Worm (Caenorhabditis elegans) whole organism, L4/young adult: ENCODE results near the gene str-118.

Source experiments
- W03F9.2 ChIP-seq: fragments of 150-350 bp; optimal IDR thresholded peaks from 2 replicates; lab custom pipeline; 2014; ENCODE audit warnings: missing biosample characterization, missing genetic modification characterization
- dao-5 ChIP-seq: sonication (generic microtip); optimal IDR thresholded peaks from 2 replicates; lab custom pipeline; 2016; ENCODE audit warnings: missing genotype, missing genetic modification characterization, moderate library complexity, missing compliant biosample characterization
- him-1 ChIP-seq: sonication (generic microtip); optimal IDR thresholded peaks from 2 replicates; lab custom pipeline; 2016; ENCODE audit warnings: missing genotype, missing genetic modification reagents, missing genetic modification characterization, missing compliant biosample characterization

DNA sequence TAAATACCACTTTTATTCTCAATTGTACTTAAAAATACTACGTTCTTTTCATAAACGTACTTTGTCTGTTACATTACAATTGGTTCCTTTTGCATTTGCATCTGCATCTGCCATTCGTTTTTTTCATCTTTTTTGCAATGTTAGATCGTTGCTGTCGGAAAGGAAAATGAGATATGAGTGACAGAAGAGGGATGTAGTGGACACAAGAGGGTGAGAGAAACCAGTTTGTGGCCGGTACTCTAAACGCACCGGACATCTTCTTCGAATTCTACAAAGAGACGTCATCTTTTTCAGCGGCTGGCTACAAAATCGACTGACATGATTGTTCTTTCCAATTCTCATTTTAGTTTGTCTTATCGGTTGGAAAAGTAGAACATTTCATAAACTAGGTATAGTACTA, 49.2 kb upstream of the str-118 start:
- TF ChIP-seq him-1 (tag; lab: Kevin White, UChicago) = no peak
- no peak for TF ChIP-seq dao-5 (tag; lab: Kevin White, UChicago)
- TF ChIP-seq W03F9.2 = no peak
